Fruit fly (Drosophila melanogaster): ENCODE results near the gene CG18170.
A peak's percentile ranks its signal among the peaks of the same experiment; 100 is the strongest.

The CG18170 gene

DNA sequence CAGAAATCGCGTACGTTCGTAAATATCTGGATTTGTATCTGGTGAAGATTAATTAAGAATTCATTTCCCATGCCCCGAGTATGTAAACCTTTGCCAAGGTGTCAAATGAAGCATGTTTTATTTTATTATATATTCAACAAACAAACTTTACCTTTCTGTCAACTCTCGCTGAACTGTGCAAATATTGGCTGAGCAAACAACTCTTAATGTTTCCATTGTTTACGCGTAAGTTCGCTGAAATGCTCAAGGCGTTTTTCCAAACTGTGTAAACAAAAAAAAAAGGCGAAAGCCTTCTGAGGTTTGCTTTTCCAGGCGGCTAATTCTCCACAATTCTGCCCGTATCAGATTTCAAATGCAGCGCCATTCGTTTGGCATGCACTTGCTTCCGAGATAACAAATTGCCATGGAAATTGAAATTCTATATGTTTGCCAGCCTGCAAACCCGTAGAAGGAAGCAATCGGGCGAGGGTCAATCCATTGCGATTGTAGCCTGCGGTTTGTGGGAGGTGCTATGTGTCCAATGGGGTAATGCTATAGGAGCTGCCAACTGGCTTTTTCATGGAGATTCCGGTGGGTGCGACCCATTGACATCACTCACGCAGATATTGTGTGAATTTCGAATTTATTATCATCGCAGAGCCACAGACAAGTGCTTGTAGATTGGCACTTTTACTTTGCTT, 10.9 kb upstream of the CG18170 start:
- TF ChIP-seq CG17806 (tag; optimal IDR thresholded peaks at IDR 0.05) (peak; percentile 51), Ets98B (GFP tag; IDR thresholded peaks at IDR 0.05) (peak; percentile 42; the same call in 1 of the 2 replicates), CG13204 (GFP tag; optimal IDR thresholded peaks at IDR 0.05) (peak; percentile 70), gl (tag; optimal IDR thresholded peaks at IDR 0.05) (peak; percentile 89), Pif1B (GFP tag; optimal IDR thresholded peaks at IDR 0.05) (peak; percentile 85), CG15710 (tag; optimal IDR thresholded peaks at IDR 0.05) (peak; percentile 74), CG14655 (GFP tag; optimal IDR thresholded peaks at IDR 0.05) (peak; percentile 41), CG12605 (GFP tag; IDR thresholded peaks at IDR 0.05) (no peak), CG34367 (tag; optimal IDR thresholded peaks at IDR 0.05) (peak; percentile 74), D1 (tag; optimal IDR thresholded peaks at IDR 0.05) (no peak), fd96Ca (GFP tag; IDR thresholded peaks at IDR 0.05) (peak; percentile 70; the same call in 2 of the 3 replicates), CG8301 (tag; optimal IDR thresholded peaks at IDR 0.05) (peak; percentile 29), CG4496 (GFP tag; IDR thresholded peaks at IDR 0.05) (peak; percentile 85), rn (GFP tag; IDR thresholded peaks at IDR 0.05) (no peak), Snoo (tag; optimal IDR thresholded peaks at IDR 0.05) (peak; percentile 86), CG9948 (tag; optimal IDR thresholded peaks at IDR 0.05) (peak; percentile 43), CG32121 (GFP tag; IDR thresholded peaks at IDR 0.05) (peak; percentile 65; the same call in 1 of the 2 replicates), CG8159 (tag; optimal IDR thresholded peaks at IDR 0.05) (peak; percentile 75), CG10348 (GFP tag; IDR thresholded peaks at IDR 0.05) (no peak), Pif1A (GFP tag; optimal IDR thresholded peaks at IDR 0.05) (peak; percentile 88), EcR (GFP tag; optimal IDR thresholded peaks at IDR 0.05) (peak; percentile 32)

- TF ChIP-seq Snoo (tag; optimal IDR thresholded peaks at IDR 0.05) (peak; percentile 23), EcR (GFP tag; optimal IDR thresholded peaks at IDR 0.05) (peak; percentile 97), Ets98B (GFP tag; IDR thresholded peaks at IDR 0.05) (peak; percentile 27; the same call in 1 of the 2 replicates), CG8159 (tag; optimal IDR thresholded peaks at IDR 0.05) (no peak), gl (tag; optimal IDR thresholded peaks at IDR 0.05) (peak; percentile 33), fd96Ca (GFP tag; IDR thresholded peaks at IDR 0.05) (0 out of 3 replicates have a peak, but pooled peaks have one; percentile 23), D1 (tag; optimal IDR thresholded peaks at IDR 0.05) (no peak), CG8301 (tag; optimal IDR thresholded peaks at IDR 0.05) (peak; percentile 47), CG13204 (GFP tag; optimal IDR thresholded peaks at IDR 0.05) (peak; percentile 52), CG14655 (GFP tag; optimal IDR thresholded peaks at IDR 0.05) (no peak), CG4496 (GFP tag; IDR thresholded peaks at IDR 0.05) (0 out of 3 replicates have a peak, but pooled peaks have one; percentile 38), CG15710 (tag; optimal IDR thresholded peaks at IDR 0.05) (peak; percentile 4), CG32121 (GFP tag; IDR thresholded peaks at IDR 0.05) (no peak)
These were observed 9.8 kb upstream of the CG18170 start for dm6 chr3L:1592822-1593452.

DNA sequence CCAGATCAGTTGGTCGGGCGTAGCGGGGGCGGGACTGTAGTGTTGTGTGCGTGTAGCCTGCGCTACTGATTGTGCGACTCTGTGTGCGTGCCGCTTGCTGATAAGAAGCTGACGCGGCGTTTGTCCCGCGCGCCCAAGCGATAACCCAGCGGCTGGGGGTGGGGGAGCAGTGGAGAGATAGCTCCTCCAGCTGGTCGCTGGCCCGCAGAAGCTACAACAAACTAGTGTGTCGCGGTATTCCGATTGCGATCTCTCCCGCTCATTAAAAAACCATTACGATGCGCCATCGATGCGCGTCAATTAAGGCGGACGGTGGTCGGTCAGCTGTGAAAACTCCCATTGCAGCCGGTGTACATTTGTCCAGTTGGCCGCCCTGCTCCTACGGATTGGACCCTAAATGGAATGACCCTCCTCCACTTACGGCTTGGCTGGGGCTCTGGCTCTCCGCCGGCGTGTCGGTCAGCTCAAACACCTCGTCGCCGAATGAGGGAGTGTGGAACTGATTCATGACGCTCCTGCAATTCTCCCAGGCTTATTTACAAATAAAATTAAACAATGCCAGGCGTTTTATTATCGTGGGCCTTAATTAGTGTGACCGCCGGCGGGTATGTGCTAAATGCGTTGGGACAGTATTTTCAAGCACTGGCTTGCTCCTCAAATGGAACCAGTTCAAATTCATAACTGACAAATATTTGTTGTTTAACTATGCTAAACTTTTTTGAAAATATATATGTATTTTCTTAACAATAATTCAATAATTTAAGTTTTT, 506 bp upstream of the CG18170 start, which contains the start of gene CG12104:
Gene CG12104, minus strand, starts transcription at position 611 of the 769 bp plus-strand sequence.
- peak; percentile 98 for TF ChIP-seq CG13204 (GFP tag; optimal IDR thresholded peaks at IDR 0.05)
- no peak for TF ChIP-seq CG4496 (GFP tag; IDR thresholded peaks at IDR 0.05)
- TF ChIP-seq Snoo (tag; optimal IDR thresholded peaks at IDR 0.05), result no peak
- TF ChIP-seq fd96Ca (GFP tag; IDR thresholded peaks at IDR 0.05), result no peak
- 0 out of 2 replicates have a peak, but pooled peaks have one; percentile 5 for TF ChIP-seq Ets98B (GFP tag; IDR thresholded peaks at IDR 0.05)
- no peak for TF ChIP-seq CG15710 (tag; optimal IDR thresholded peaks at IDR 0.05)
- TF ChIP-seq CG9948 (tag; optimal IDR thresholded peaks at IDR 0.05), result no peak
- TF ChIP-seq CG10348 (GFP tag; IDR thresholded peaks at IDR 0.05), result no peak
- TF ChIP-seq CG8159 (tag; optimal IDR thresholded peaks at IDR 0.05), result no peak
- TF ChIP-seq CG8301 (tag; optimal IDR thresholded peaks at IDR 0.05), result no peak
- TF ChIP-seq rn (GFP tag; IDR thresholded peaks at IDR 0.05), result no peak
- TF ChIP-seq CG34367 (tag; optimal IDR thresholded peaks at IDR 0.05), result peak; percentile 0
- no peak for TF ChIP-seq CG17806 (tag; optimal IDR thresholded peaks at IDR 0.05)
- no peak for TF ChIP-seq D1 (tag; optimal IDR thresholded peaks at IDR 0.05)
- TF ChIP-seq CG14655 (GFP tag; optimal IDR thresholded peaks at IDR 0.05), result no peak
- TF ChIP-seq gl (tag; optimal IDR thresholded peaks at IDR 0.05), result no peak
- TF ChIP-seq EcR (GFP tag; optimal IDR thresholded peaks at IDR 0.05), result peak; percentile 44
- TF ChIP-seq Pif1A (GFP tag; optimal IDR thresholded peaks at IDR 0.05), result no peak
- no peak for TF ChIP-seq CG12605 (GFP tag; IDR thresholded peaks at IDR 0.05)
- no peak; the same call in 1 of the 2 replicates for TF ChIP-seq CG32121 (GFP tag; IDR thresholded peaks at IDR 0.05)
- TF ChIP-seq Pif1B (GFP tag; optimal IDR thresholded peaks at IDR 0.05), result no peak

- no peak for TF ChIP-seq Pif1B (GFP tag; optimal IDR thresholded peaks at IDR 0.05)
- TF ChIP-seq EcR (GFP tag; optimal IDR thresholded peaks at IDR 0.05), result no peak
- TF ChIP-seq CG32121 (GFP tag; IDR thresholded peaks at IDR 0.05), result peak; percentile 45; the same call in 1 of the 2 replicates
- no peak for TF ChIP-seq D1 (tag; optimal IDR thresholded peaks at IDR 0.05)
- TF ChIP-seq Ets98B (GFP tag; IDR thresholded peaks at IDR 0.05), result no peak
- TF ChIP-seq Pif1A (GFP tag; optimal IDR thresholded peaks at IDR 0.05), result peak; percentile 43
- no peak for TF ChIP-seq gl (tag; optimal IDR thresholded peaks at IDR 0.05)
- no peak for TF ChIP-seq CG9948 (tag; optimal IDR thresholded peaks at IDR 0.05)
- no peak for TF ChIP-seq CG15710 (tag; optimal IDR thresholded peaks at IDR 0.05)
- no peak for TF ChIP-seq rn (GFP tag; IDR thresholded peaks at IDR 0.05)
- TF ChIP-seq CG17806 (tag; optimal IDR thresholded peaks at IDR 0.05), result no peak
- no peak for TF ChIP-seq CG12605 (GFP tag; IDR thresholded peaks at IDR 0.05)
- TF ChIP-seq CG13204 (GFP tag; optimal IDR thresholded peaks at IDR 0.05), result no peak
- TF ChIP-seq CG14655 (GFP tag; optimal IDR thresholded peaks at IDR 0.05), result no peak
- TF ChIP-seq CG4496 (GFP tag; IDR thresholded peaks at IDR 0.05), result peak; percentile 35; the same call in 1 of the 3 replicates
- peak; percentile 40 for TF ChIP-seq CG8159 (tag; optimal IDR thresholded peaks at IDR 0.05)
- TF ChIP-seq fd96Ca (GFP tag; IDR thresholded peaks at IDR 0.05), result 0 out of 3 replicates have a peak, but pooled peaks have one; percentile 23
- TF ChIP-seq Snoo (tag; optimal IDR thresholded peaks at IDR 0.05), result no peak
- TF ChIP-seq CG34367 (tag; optimal IDR thresholded peaks at IDR 0.05), result no peak
- TF ChIP-seq CG8301 (tag; optimal IDR thresholded peaks at IDR 0.05), result peak; percentile 42
- TF ChIP-seq CG10348 (GFP tag; IDR thresholded peaks at IDR 0.05), result peak; percentile 27; the same call in 1 of the 2 replicates
These were observed 6.9 kb downstream of the CG18170 start for dm6 chr3L:1609611-1610010.
